Fruit fly (Drosophila melanogaster) whole organism, embryonic: ENCODE measurements around the gene Or23a.

Experiments used
- Aef1 ChIP-seq: fragments of 200-800 bp; sonication (Bioruptor generic); IDR thresholded peaks from 3 replicates; pipeline ENCODE4 v1.3.6; 2022; ENCODE audit warnings: missing biosample characterization, missing genetic modification characterization
- CG18599 ChIP-seq: fragments of 200-800 bp; sonication (Bioruptor generic); optimal IDR thresholded peaks from 3 replicates; lab custom pipeline; 2017; ENCODE audit warnings: missing biosample characterization, missing genetic modification characterization, mild to moderate bottlenecking, moderate library complexity, missing genetic modification reagents
- CG30403 ChIP-seq: fragments of 200-800 bp; sonication (Bioruptor generic); optimal IDR thresholded peaks from 3 replicates; lab custom pipeline; 2016; ENCODE audit warnings: missing biosample characterization, missing genetic modification characterization
- CG7928 ChIP-seq: fragments of 200-800 bp; sonication (Bioruptor generic); optimal IDR thresholded peaks from 2 replicates; lab custom pipeline; 2017; ENCODE audit warnings: missing biosample characterization, mild to moderate bottlenecking, missing genetic modification characterization
- Dek ChIP-seq: fragments of 200-800 bp; sonication (Bioruptor generic); optimal IDR thresholded peaks from 3 replicates; lab custom pipeline; 2019; ENCODE audit warnings: missing biosample characterization, mild to moderate bottlenecking, missing genetic modification characterization, moderate library complexity
- Stat92E ChIP-seq, 3 experiments: fragments of >200 bp in 2 of 3; fragments of 200-800 bp in 1 of 3; sonication (Bioruptor generic) in 1 of 3; optimal IDR thresholded peaks; 2 replicates each; lab custom pipeline; 2017 to 2019; ENCODE audit warnings: missing biosample characterization in 3 of 3, missing genetic modification characterization in 3 of 3, mild to moderate bottlenecking in 1 of 3, moderate library complexity in 1 of 3
- bab2 ChIP-seq: fragments of 200-800 bp; sonication (Bioruptor generic); optimal IDR thresholded peaks from 2 replicates; lab custom pipeline; 2016; ENCODE audit warnings: missing biosample characterization, missing genetic modification characterization
- eyg ChIP-seq: fragments of 200-800 bp; sonication (Bioruptor generic); optimal IDR thresholded peaks from 3 replicates; lab custom pipeline; 2016; ENCODE audit warnings: missing biosample characterization, missing genetic modification characterization
- her ChIP-seq: fragments of 200-800 bp; sonication (Bioruptor generic); optimal IDR thresholded peaks from 2 replicates; lab custom pipeline; 2016; ENCODE audit warnings: missing biosample characterization, missing genetic modification characterization
- pzg ChIP-seq: fragments of 200-800 bp; sonication (Bioruptor generic); optimal IDR thresholded peaks from 3 replicates; lab custom pipeline; 2018; ENCODE audit warnings: missing biosample characterization, mild to moderate bottlenecking, missing genetic modification characterization, moderate library complexity
- so ChIP-seq: fragments of 200-800 bp; sonication (Bioruptor generic); IDR thresholded peaks from 3 replicates; pipeline ENCODE4 v1.3.6; 2022; ENCODE audit warnings: missing biosample characterization, missing genetic modification characterization
- wdn ChIP-seq: fragments of 200-800 bp; sonication (Bioruptor generic); IDR thresholded peaks from 2 replicates; pipeline ENCODE4 v1.3.6; 2022; ENCODE audit warnings: missing biosample characterization, missing genetic modification characterization
- wek ChIP-seq: fragments of 200-800 bp; sonication (Bioruptor generic); optimal IDR thresholded peaks from 3 replicates; lab custom pipeline; 2018; ENCODE audit warnings: missing biosample characterization, mild to moderate bottlenecking, missing genetic modification characterization, moderate library complexity

DNA sequence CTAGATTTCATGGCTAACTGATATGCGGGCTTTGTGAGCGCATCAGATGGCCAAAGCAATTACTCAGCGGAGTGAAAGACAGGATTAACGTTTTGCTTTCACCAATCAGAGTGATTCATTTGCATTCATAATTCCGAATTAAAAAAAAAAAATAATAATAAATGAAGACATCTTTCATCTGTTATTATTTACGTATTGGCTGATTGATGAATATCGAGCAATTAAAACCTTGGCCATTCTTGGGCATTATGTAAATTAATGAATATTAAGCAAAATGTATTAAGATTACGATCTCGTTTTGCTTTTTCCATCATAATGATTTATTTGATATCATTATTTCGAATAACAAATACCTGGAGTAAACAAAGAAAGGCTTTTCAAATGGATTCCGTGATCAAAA is 10.9 kb downstream of the Or23a start, which contains the start of gene Trf4:
- TF ChIP-seq pzg (GFP tag; lab: Kevin White, UChicago) (no peak), CG7928 (GFP tag; lab: Kevin White, UChicago) (no peak), wek (GFP tag; lab: Kevin White, UChicago) (no peak), so (GFP tag; lab: Robert Waterston, UW) (no peak), her (no peak), Aef1 (GFP tag; lab: Robert Waterston, UW) (no peak), CG30403 (GFP tag; lab: Kevin White, UChicago) (no peak), CG18599 (GFP tag; lab: Kevin White, UChicago) (no peak), eyg (GFP tag; lab: Kevin White, UChicago) (no peak), Dek (tag; lab: Kevin White, UChicago) (no peak), wdn (GFP tag; lab: Robert Waterston, UW) (no peak), Stat92E (GFP tag; optimal IDR thresholded peaks at IDR 0.05; lab: Kevin White, UChicago) (no peak), bab2 (no peak)
